Worm (Caenorhabditis elegans): Measurements from ENCODE around the gene nhr-192.

Gene nhr-192

ce11 chrV:10072721-10073120, 2.3 kb upstream of the nhr-192 start:
- TF ChIP-seq mef-2 (tag; optimal IDR thresholded peaks at IDR 0.05) (no peak), jun-1 (tag; optimal IDR thresholded peaks at IDR 0.05) (no peak), nhr-237 (tag; optimal IDR thresholded peaks at IDR 0.05) (no peak), snpc-4 (tag; optimal IDR thresholded peaks at IDR 0.05) (no peak), xbp-1 (tag; optimal IDR thresholded peaks at IDR 0.05) (no peak)

ce11 chrV:10066769-10067168, 3.7 kb downstream of the nhr-192 start, which contains the start of gene npr-39:
TSS of gene npr-39 (plus strand) at chrV:10067069.
- TF ChIP-seq elt-3 (tag; optimal IDR thresholded peaks at IDR 0.05) (no peak), xbp-1 (tag; optimal IDR thresholded peaks at IDR 0.05) (no peak), hpl-2 (GFP tag; optimal IDR thresholded peaks at IDR 0.05) (no peak), mef-2 (tag; optimal IDR thresholded peaks at IDR 0.05) (no peak), snu-23 (GFP tag; optimal IDR thresholded peaks at IDR 0.05) (no peak), pax-3 (tag; optimal IDR thresholded peaks at IDR 0.05) (no peak), jun-1 (tag; optimal IDR thresholded peaks at IDR 0.05) (no peak), pqm-1 (tag; optimal IDR thresholded peaks at IDR 0.05) (no peak), nhr-20 (tag; optimal IDR thresholded peaks at IDR 0.05) (no peak)

ce11 chrV:10065679-10066078, 4.8 kb downstream of the nhr-192 start:
- TF ChIP-seq nhr-11 (tag; optimal IDR thresholded peaks at IDR 0.05) (no peak), aha-1 (tag; optimal IDR thresholded peaks at IDR 0.05) (no peak), dsc-1 (tag; optimal IDR thresholded peaks at IDR 0.05) (peak; percentile 93), fkh-4 (tag; optimal IDR thresholded peaks at IDR 0.05; ENCODE audit: borderline replicate concordance) (peak; percentile 84)

ce11 chrV:10064221-10064620, 6.2 kb downstream of the nhr-192 start, which contains the start of gene fipr-13:
TSS of gene fipr-13 (plus strand) at chrV:10064521.
- no peak for TF ChIP-seq pax-3 (tag; optimal IDR thresholded peaks at IDR 0.05)
- TF ChIP-seq lin-13 (GFP tag; optimal IDR thresholded peaks at IDR 0.05) = no peak
- no peak for TF ChIP-seq isw-1 (GFP tag; IDR thresholded peaks at IDR 0.05)

- TF ChIP-seq lsy-2 (tag; optimal IDR thresholded peaks at IDR 0.05) = peak in 1 of 2 experiments; percentile 27
- TF ChIP-seq ceh-8 (GFP tag; optimal IDR thresholded peaks at IDR 0.05) = no peak
- peak; percentile 36 for TF ChIP-seq nhr-71 (tag; optimal IDR thresholded peaks at IDR 0.05)
- TF ChIP-seq lin-13 (GFP tag; optimal IDR thresholded peaks at IDR 0.05) = no peak
- no peak for TF ChIP-seq pax-3 (tag; optimal IDR thresholded peaks at IDR 0.05)
- peak; percentile 49 for TF ChIP-seq pag-3 (tag; optimal IDR thresholded peaks at IDR 0.05; ENCODE audit: borderline replicate concordance, insufficient read depth)
- no peak for TF ChIP-seq aly-2 (tag; optimal IDR thresholded peaks at IDR 0.05)
- TF ChIP-seq lin-14 (GFP tag; optimal IDR thresholded peaks at IDR 0.05) = peak; percentile 51
- TF ChIP-seq fkh-10 (GFP tag; optimal IDR thresholded peaks at IDR 0.05) = no peak
- peak; percentile 41 for TF ChIP-seq lin-39 (tag; optimal IDR thresholded peaks at IDR 0.05)
- TF ChIP-seq rnt-1 (tag; optimal IDR thresholded peaks at IDR 0.05) = peak; percentile 57
- no peak for TF ChIP-seq efl-3 (GFP tag; optimal IDR thresholded peaks at IDR 0.05)
- TF ChIP-seq fkh-8 (tag; optimal IDR thresholded peaks at IDR 0.05) = no peak
- TF ChIP-seq snu-23 (GFP tag; optimal IDR thresholded peaks at IDR 0.05) = peak; percentile 7
- TF ChIP-seq irx-1 (tag; optimal IDR thresholded peaks at IDR 0.05) = no peak
- no peak for TF ChIP-seq hlh-17 (GFP tag; optimal IDR thresholded peaks at IDR 0.05; ENCODE audit: borderline replicate concordance)
These were observed 10.4 kb downstream of the nhr-192 start for ce11 chrV:10060039-10060438.

ce11 chrV:10058748-10059147, 11.7 kb downstream of the nhr-192 start:
- TF ChIP-seq isw-1 (GFP tag; IDR thresholded peaks at IDR 0.05) (no peak), ceh-82 (tag; optimal IDR thresholded peaks at IDR 0.05) (no peak), unc-62 (GFP tag; optimal IDR thresholded peaks at IDR 0.05) (no peak), swsn-7 (tag; optimal IDR thresholded peaks at IDR 0.05) (no peak), elt-3 (tag; optimal IDR thresholded peaks at IDR 0.05) (no peak)

Measured in whole organism, L1 larva.